Comparison of ENCODE assay signal across 5 fruit fly cellular contexts in the genomic region with DNA sequence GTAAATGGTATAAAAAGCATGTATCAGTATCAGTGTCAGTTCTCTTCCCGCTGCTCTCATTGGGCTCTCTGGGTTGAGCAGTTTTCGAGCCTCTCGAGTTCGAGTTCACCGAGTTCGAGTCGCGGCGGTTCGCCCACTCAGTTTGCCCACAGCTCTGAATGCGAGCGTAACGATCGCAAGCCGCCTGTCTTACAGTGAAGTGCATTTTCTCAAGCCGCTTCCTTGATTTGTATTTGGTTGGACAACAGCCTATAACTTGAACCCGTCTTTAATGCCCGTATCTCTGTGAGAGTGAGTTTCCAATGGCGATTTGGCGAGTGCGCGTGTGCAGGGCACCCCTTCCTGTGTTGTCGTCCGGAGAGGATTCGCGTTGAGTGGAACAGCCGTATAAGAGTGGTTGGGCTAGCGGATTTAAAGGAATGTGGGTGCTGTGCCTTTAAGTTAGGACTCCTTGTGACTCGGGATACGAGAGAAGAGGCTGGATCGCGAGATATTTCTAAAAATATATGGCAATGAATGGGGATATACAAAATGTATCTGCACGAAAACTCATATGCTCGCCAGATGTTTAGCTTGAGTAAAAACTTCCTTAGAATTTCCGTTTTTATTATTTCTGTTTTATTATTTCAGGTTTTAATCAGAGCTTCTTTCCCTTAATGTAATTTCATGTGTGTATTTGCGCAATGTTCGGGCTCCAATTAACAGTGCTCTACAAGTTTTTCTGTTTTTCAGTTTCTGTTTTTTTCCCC.
TF ChIP-seq lines count a peak whose summit lies in the region.

No protein-coding gene starts in this region.

- TF ChIP-seq CTCF in whole organism, embryonic (GFP tag; optimal IDR thresholded peaks at IDR 0.05; lab: Kevin White, UChicago), result no peak

TF ChIP-seq in whole organism, adult, 20 proteins besides CTCF, POLR2A, EP300 and RAD21:
- TF ChIP-seq CG11617 (GFP tag; optimal IDR thresholded peaks at IDR 0.05; lab: Kevin White, UChicago), result no peak
- peak; percentile 13 for TF ChIP-seq bab1 (GFP tag; optimal IDR thresholded peaks at IDR 0.05; lab: Kevin White, UChicago)
- TF ChIP-seq tj (GFP tag; optimal IDR thresholded peaks at IDR 0.05; lab: Kevin White, UChicago), result no peak

TF ChIP-seq in whole organism, embryonic, 481 proteins besides CTCF, POLR2A, EP300 and RAD21 (continues in another document):
- no peak for TF ChIP-seq CG31388 (GFP tag; optimal IDR thresholded peaks at IDR 0.05; lab: Kevin White, UChicago)
- TF ChIP-seq CG7357 (GFP tag; IDR thresholded peaks at IDR 0.05; lab: Robert Waterston, UW), result no peak
- peak; percentile 42; the same call in 1 of the 2 replicates for TF ChIP-seq sens-2 (GFP tag; IDR thresholded peaks at IDR 0.05; lab: Robert Waterston, UW)
- TF ChIP-seq CG1603 (tag; optimal IDR thresholded peaks at IDR 0.05; lab: Kevin White, UChicago), result no peak
- no peak for TF ChIP-seq fd3F (GFP tag; optimal IDR thresholded peaks at IDR 0.05; lab: Kevin White, UChicago)
- TF ChIP-seq Aef1 (GFP tag; IDR thresholded peaks at IDR 0.05; lab: Robert Waterston, UW), result no peak
- no peak for TF ChIP-seq ems (GFP tag; optimal IDR thresholded peaks at IDR 0.05; lab: Kevin White, UChicago)
- TF ChIP-seq Six4 (GFP tag; optimal IDR thresholded peaks at IDR 0.05; lab: Kevin White, UChicago), result no peak
- TF ChIP-seq CG34422 (GFP tag; IDR thresholded peaks at IDR 0.05; lab: Robert Waterston, UW), result peak; percentile 34; the same call in 1 of the 3 replicates
- TF ChIP-seq CG12744 (GFP tag; optimal IDR thresholded peaks at IDR 0.05; lab: Kevin White, UChicago), result no peak
- TF ChIP-seq gro (GFP tag; optimal IDR thresholded peaks at IDR 0.05; lab: Kevin White, UChicago), result no peak
- TF ChIP-seq Hey (tag; optimal IDR thresholded peaks at IDR 0.05; lab: Kevin White, UChicago), result no peak
- peak; percentile 53; the same call in 1 of the 2 replicates for TF ChIP-seq amos (GFP tag; IDR thresholded peaks at IDR 0.05; lab: Robert Waterston, UW; ENCODE audit: partially characterized antibody)
- TF ChIP-seq CG9727 (GFP tag; optimal IDR thresholded peaks at IDR 0.05; lab: Kevin White, UChicago), result no peak
- peak; percentile 47; the same call in 1 of the 2 replicates for TF ChIP-seq vvl (GFP tag; IDR thresholded peaks at IDR 0.05; lab: Robert Waterston, UW)
- TF ChIP-seq tna (GFP tag; IDR thresholded peaks at IDR 0.05; lab: Robert Waterston, UW; ENCODE audit: partially characterized antibody), result peak; percentile 67
- TF ChIP-seq CG8924 (tag; optimal IDR thresholded peaks at IDR 0.05; lab: Kevin White, UChicago), result no peak
- TF ChIP-seq CG16779 (GFP tag; IDR thresholded peaks at IDR 0.05; lab: Robert Waterston, UW), result 0 out of 2 replicates have a peak, but pooled peaks have one; percentile 44

TF ChIP-seq in whole organism, prepupa, 60 proteins besides CTCF, POLR2A, EP300 and RAD21:
- TF ChIP-seq Eip93F (GFP tag; optimal IDR thresholded peaks at IDR 0.05; lab: Kevin White, UChicago), result peak; percentile 17
- TF ChIP-seq CG6854 (GFP tag; optimal IDR thresholded peaks at IDR 0.05; lab: Kevin White, UChicago), result peak; percentile 76
- TF ChIP-seq CG6163 (GFP tag; IDR thresholded peaks at IDR 0.05; lab: Robert Waterston, UW), result peak; percentile 47; the same call in 1 of the 3 replicates
- TF ChIP-seq svp (GFP tag; lab: Kevin White, UChicago), result peak; percentile 95
- TF ChIP-seq ss (GFP tag; optimal IDR thresholded peaks at IDR 0.05; lab: Kevin White, UChicago), result peak; percentile 2 to 8
- TF ChIP-seq CG16779 (tag; optimal IDR thresholded peaks at IDR 0.05; lab: Kevin White, UChicago), result no peak
- TF ChIP-seq pdm3 (GFP tag; optimal IDR thresholded peaks at IDR 0.05; lab: Kevin White, UChicago), result no peak
- TF ChIP-seq Eip75B (GFP tag; optimal IDR thresholded peaks at IDR 0.05; lab: Kevin White, UChicago), result no peak
- peak; percentile 52 for TF ChIP-seq CG1621 (tag; optimal IDR thresholded peaks at IDR 0.05; lab: Kevin White, UChicago)
- TF ChIP-seq CG9139 (GFP tag; optimal IDR thresholded peaks at IDR 0.05; lab: Kevin White, UChicago), result peak; percentile 56
- peak; percentile 38 for TF ChIP-seq Lpt (GFP tag; optimal IDR thresholded peaks at IDR 0.05; lab: Kevin White, UChicago)
- peak; percentile 46; the same call in 2 of the 3 replicates for TF ChIP-seq eg (GFP tag; IDR thresholded peaks at IDR 0.05; lab: Robert Waterston, UW)
- peak; percentile 29; the same call in 1 of the 3 replicates for TF ChIP-seq CG8119 (GFP tag; IDR thresholded peaks at IDR 0.05; lab: Robert Waterston, UW)
- TF ChIP-seq vri (GFP tag; optimal IDR thresholded peaks at IDR 0.05; lab: Kevin White, UChicago), result peak; percentile 8
- no peak for TF ChIP-seq fd85E (GFP tag; optimal IDR thresholded peaks at IDR 0.05; lab: Kevin White, UChicago)
- no peak for TF ChIP-seq dac (GFP tag; optimal IDR thresholded peaks at IDR 0.05; lab: Kevin White, UChicago)

TF ChIP-seq in whole organism, pupa, 21 proteins besides CTCF, POLR2A, EP300 and RAD21:
- TF ChIP-seq CG13204 (GFP tag; optimal IDR thresholded peaks at IDR 0.05; lab: Kevin White, UChicago) (peak; percentile 22), EcR (GFP tag; optimal IDR thresholded peaks at IDR 0.05; lab: Kevin White, UChicago) (peak; percentile 89), CG12605 (GFP tag; IDR thresholded peaks at IDR 0.05; lab: Robert Waterston, UW) (peak; percentile 47; the same call in 1 of the 2 replicates), Pif1A (GFP tag; optimal IDR thresholded peaks at IDR 0.05; lab: Kevin White, UChicago) (no peak), Pif1B (GFP tag; optimal IDR thresholded peaks at IDR 0.05; lab: Kevin White, UChicago) (no peak), Ets98B (GFP tag; IDR thresholded peaks at IDR 0.05; lab: Robert Waterston, UW) (peak; percentile 50; the same call in 1 of the 2 replicates), gl (tag; optimal IDR thresholded peaks at IDR 0.05; lab: Kevin White, UChicago) (no peak)

TF ChIP-seq in whole organism, wandering third instar larva, 38 proteins besides CTCF, POLR2A, EP300 and RAD21:
- no peak for TF ChIP-seq HLH106 (tag; optimal IDR thresholded peaks at IDR 0.05; lab: Kevin White, UChicago)
- peak; percentile 50 for TF ChIP-seq Jra (GFP tag; optimal IDR thresholded peaks at IDR 0.05; lab: Kevin White, UChicago)
- TF ChIP-seq Dif (GFP tag; optimal IDR thresholded peaks at IDR 0.05; lab: Kevin White, UChicago; ENCODE audit: partially characterized antibody), result peak; percentile 64
- peak; percentile 41 for TF ChIP-seq Vsx2 (GFP tag; optimal IDR thresholded peaks at IDR 0.05; lab: Kevin White, UChicago; ENCODE audit: partially characterized antibody)
- TF ChIP-seq GATAd (GFP tag; optimal IDR thresholded peaks at IDR 0.05; lab: Kevin White, UChicago), result no peak
- no peak for TF ChIP-seq sage (GFP tag; optimal IDR thresholded peaks at IDR 0.05; lab: Kevin White, UChicago)
- peak; percentile 15 for TF ChIP-seq br (GFP tag; optimal IDR thresholded peaks at IDR 0.05; lab: Kevin White, UChicago)
- peak; percentile 41 for TF ChIP-seq Hr83 (GFP tag; optimal IDR thresholded peaks at IDR 0.05; lab: Kevin White, UChicago; ENCODE audit: poor library complexity, severe bottlenecking)
- peak; percentile 74 for TF ChIP-seq dl (GFP tag; optimal IDR thresholded peaks at IDR 0.05; lab: Kevin White, UChicago; ENCODE audit: insufficient read depth in 1 of 2, partially characterized antibody in 2 of 2)
- no peak for TF ChIP-seq fru (GFP tag; optimal IDR thresholded peaks at IDR 0.05; lab: Kevin White, UChicago)
- TF ChIP-seq Myc (optimal IDR thresholded peaks at IDR 0.05; lab: Kevin White, UChicago), result no peak
- TF ChIP-seq lola (GFP tag; optimal IDR thresholded peaks at IDR 0.05; lab: Kevin White, UChicago), result no peak
- no peak for TF ChIP-seq Rel (GFP tag; optimal IDR thresholded peaks at IDR 0.05; lab: Kevin White, UChicago)
- TF ChIP-seq Rel (tag; optimal IDR thresholded peaks at IDR 0.05; lab: Kevin White, UChicago), result peak; percentile 11
- no peak for TF ChIP-seq Hnf4 (GFP tag; optimal IDR thresholded peaks at IDR 0.05; lab: Kevin White, UChicago)
- TF ChIP-seq Sp1 (GFP tag; optimal IDR thresholded peaks at IDR 0.05; lab: Kevin White, UChicago), result no peak
